Worm (Caenorhabditis elegans): ENCODE results near the gene gst-41.

gst-41 gene

ce11 chrV:7409599-7409998, 10.5 kb upstream of the gst-41 start, which contains the start of gene R13D7.2:
Gene R13D7.2, plus strand, starts transcription at chrV:7409899.
- TF ChIP-seq pbrm-1 (GFP tag; IDR thresholded peaks at IDR 0.05) (no peak), ccch-3 (GFP tag; optimal IDR thresholded peaks at IDR 0.05) (no peak), dpl-1 (GFP tag; optimal IDR thresholded peaks at IDR 0.05) (no peak), Y56A3A.18 (GFP tag; IDR thresholded peaks at IDR 0.05) (no peak), F55B11.4 (tag; optimal IDR thresholded peaks at IDR 0.05; ENCODE audit: borderline replicate concordance, insufficient read depth) (no peak), let-607 (tag; optimal IDR thresholded peaks at IDR 0.05) (no peak), pha-4 (tag; optimal IDR thresholded peaks at IDR 0.05) (no peak), rpc-1 (optimal IDR thresholded peaks at IDR 0.05) (no peak), rpc-1 (tag; optimal IDR thresholded peaks at IDR 0.05) (no peak)

DNA sequence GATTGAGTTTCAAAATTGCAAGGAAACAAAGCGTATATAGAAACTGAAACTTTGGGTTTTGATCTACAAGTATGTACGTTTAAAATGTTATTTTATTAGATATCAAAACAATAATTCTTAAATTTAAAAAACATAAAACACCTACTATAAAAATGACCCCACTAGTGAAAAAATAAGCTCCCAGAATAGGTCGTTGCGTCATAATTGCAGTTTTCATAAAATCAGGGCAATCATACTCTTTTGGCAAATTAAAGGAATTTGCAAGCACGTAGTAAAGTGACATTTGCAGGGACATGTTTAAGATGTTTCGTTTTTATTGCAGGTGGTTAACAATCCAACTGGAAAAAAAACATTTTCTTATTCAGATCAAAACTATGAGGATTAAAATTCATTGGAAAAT, 9.4 kb upstream of the gst-41 start, which contains the start of gene srt-6:
srt-6 (minus strand) TSS at position 295 of the 400 bp plus-strand sequence.
- no peak for TF ChIP-seq ztf-26 (tag; optimal IDR thresholded peaks at IDR 0.05)
- no peak for TF ChIP-seq F22D6.2 (tag; optimal IDR thresholded peaks at IDR 0.05)
- no peak for TF ChIP-seq let-607 (tag; optimal IDR thresholded peaks at IDR 0.05)
- no peak for TF ChIP-seq ceh-91 (GFP tag; IDR thresholded peaks at IDR 0.05)
- TF ChIP-seq tlf-1 (GFP tag; optimal IDR thresholded peaks at IDR 0.05): no peak
- TF ChIP-seq nhr-179 (tag; optimal IDR thresholded peaks at IDR 0.05): no peak
- TF ChIP-seq cebp-1 (GFP tag; IDR thresholded peaks at IDR 0.05): no peak
- no peak for TF ChIP-seq cebp-1 (tag; optimal IDR thresholded peaks at IDR 0.05)
- no peak for TF ChIP-seq B0019.2 (GFP tag; conservative IDR thresholded peaks at IDR 0.05)
- TF ChIP-seq Y95B8A.8 (GFP tag; IDR thresholded peaks at IDR 0.05): no peak
- TF ChIP-seq bed-2 (GFP tag; IDR thresholded peaks at IDR 0.05): no peak
- no peak for TF ChIP-seq ztf-28 (GFP tag; IDR thresholded peaks at IDR 0.05)
- no peak for TF ChIP-seq snpc-1.3 (tag; optimal IDR thresholded peaks at IDR 0.05; ENCODE audit: insufficient read depth)
- TF ChIP-seq madf-10 (tag; optimal IDR thresholded peaks at IDR 0.05): no peak
- TF ChIP-seq bed-1 (GFP tag; IDR thresholded peaks at IDR 0.05): no peak
- no peak for TF ChIP-seq sea-2 (GFP tag; IDR thresholded peaks at IDR 0.05)
- TF ChIP-seq ets-4 (GFP tag; optimal IDR thresholded peaks at IDR 0.05): no peak

DNA sequence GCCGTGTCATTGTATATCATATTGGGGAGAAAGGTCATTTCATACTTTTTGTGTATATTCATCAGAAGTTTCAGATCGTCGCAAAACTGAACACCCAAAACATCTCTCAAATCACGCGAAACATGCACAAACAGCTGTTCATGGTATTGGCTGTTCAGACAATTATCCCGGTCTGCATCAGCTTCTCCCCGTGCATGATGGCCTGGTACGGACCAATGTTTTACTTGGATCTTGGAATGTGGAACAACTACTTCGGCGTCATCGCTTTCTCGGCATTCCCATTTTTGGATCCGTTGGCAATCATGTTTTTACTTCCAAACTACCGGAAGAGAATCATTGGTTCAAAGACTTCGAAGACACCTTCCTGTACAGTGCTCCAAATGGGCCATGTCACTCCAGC, 4.4 kb upstream of the gst-41 start:
- TF ChIP-seq ZK185.1 (tag; optimal IDR thresholded peaks at IDR 0.05; ENCODE audit: poor library complexity, severe bottlenecking): no peak
- TF ChIP-seq let-607 (tag; optimal IDR thresholded peaks at IDR 0.05): no peak
- no peak for TF ChIP-seq madf-10 (tag; optimal IDR thresholded peaks at IDR 0.05)
- TF ChIP-seq lin-40 (tag; optimal IDR thresholded peaks at IDR 0.05): no peak
- TF ChIP-seq egl-44 (GFP tag; IDR thresholded peaks at IDR 0.05): no peak
- TF ChIP-seq repo-1 (tag; optimal IDR thresholded peaks at IDR 0.05): no peak
- no peak for TF ChIP-seq ccch-3 (GFP tag; optimal IDR thresholded peaks at IDR 0.05)
- TF ChIP-seq hrde-1 (tag; optimal IDR thresholded peaks at IDR 0.05; ENCODE audit: borderline replicate concordance): no peak
- TF ChIP-seq rpc-1 (optimal IDR thresholded peaks at IDR 0.05): no peak
- TF ChIP-seq rpc-1 (tag; optimal IDR thresholded peaks at IDR 0.05): no peak
- TF ChIP-seq F57C9.4 (tag; optimal IDR thresholded peaks at IDR 0.05): no peak
- no peak for TF ChIP-seq lag-1 (GFP tag; IDR thresholded peaks at IDR 0.05)
- TF ChIP-seq F55B11.4 (tag; optimal IDR thresholded peaks at IDR 0.05; ENCODE audit: borderline replicate concordance, insufficient read depth): no peak

DNA sequence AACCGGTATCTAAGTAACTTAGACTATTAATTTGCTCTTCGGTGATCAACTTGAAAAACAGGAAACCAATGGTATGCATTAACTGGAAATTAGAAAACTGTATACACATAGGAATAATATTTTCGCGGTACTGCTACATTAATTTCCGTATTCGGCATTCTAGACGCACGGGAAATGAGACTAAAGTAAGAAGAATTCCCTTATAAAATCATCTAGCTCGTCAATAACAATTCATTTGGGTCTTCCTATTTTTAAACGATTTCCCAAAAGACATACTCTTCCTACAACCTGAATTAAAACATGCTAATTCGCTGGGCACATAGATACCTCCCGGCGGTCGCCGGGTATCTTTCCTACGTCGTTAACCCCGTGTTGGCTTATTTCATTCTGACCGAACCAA, 3.3 kb upstream of the gst-41 start, which contains the start of gene srj-13:
srj-13 (plus strand) TSS at position 301 of the 400 bp plus-strand sequence.
- TF ChIP-seq lsy-27 (tag; optimal IDR thresholded peaks at IDR 0.05; ENCODE audit: borderline replicate concordance, insufficient read depth): no peak
- no peak for TF ChIP-seq nhr-179 (tag; optimal IDR thresholded peaks at IDR 0.05)
- no peak for TF ChIP-seq madf-10 (tag; optimal IDR thresholded peaks at IDR 0.05)
